Worm (Caenorhabditis elegans): ENCODE measurements around the gene srbc-16.

DNA sequence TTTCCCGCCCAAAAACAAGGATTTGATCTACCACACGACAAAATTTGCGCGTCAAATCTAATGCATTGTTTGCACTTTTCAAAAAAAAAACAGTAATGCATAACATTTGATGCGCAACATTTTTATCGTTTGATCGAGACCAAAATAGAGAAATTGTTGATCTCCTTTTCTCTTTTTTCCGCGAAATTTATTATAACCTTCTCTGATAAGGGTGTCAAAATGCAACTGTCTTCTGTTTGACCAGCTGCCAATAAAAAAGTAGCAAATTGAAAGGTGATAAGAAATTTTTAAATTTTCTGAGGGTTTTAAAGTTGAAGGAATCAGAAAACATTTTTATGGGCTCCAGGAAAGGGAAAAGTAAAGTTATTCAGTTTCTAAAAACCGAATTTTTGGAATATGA, 44.8 kb upstream of the srbc-16 start:
- TF ChIP-seq ama-1 (optimal IDR thresholded peaks at IDR 0.05) (no peak), flt-1 (GFP tag; IDR thresholded peaks at IDR 0.05) (no peak), hmg-4 (GFP tag; optimal IDR thresholded peaks at IDR 0.05) (no peak), hnd-1 (tag; optimal IDR thresholded peaks at IDR 0.05) (no peak), tbx-11 (GFP tag; IDR thresholded peaks at IDR 0.05) (no peak), ceh-36 (tag; optimal IDR thresholded peaks at IDR 0.05) (no peak), scrt-1 (GFP tag; IDR thresholded peaks at IDR 0.05) (no peak), ets-7 (tag; optimal IDR thresholded peaks at IDR 0.05) (no peak), tra-4 (tag; optimal IDR thresholded peaks at IDR 0.05) (no peak)
